Fruit fly (Drosophila melanogaster): ENCODE data around the gene Send2.

- TF ChIP-seq pan (optimal IDR thresholded peaks at IDR 0.05) (no peak), EcR (GFP tag; optimal IDR thresholded peaks at IDR 0.05) (no peak), Dll (optimal IDR thresholded peaks at IDR 0.05) (no peak), psq (optimal IDR thresholded peaks at IDR 0.05) (no peak), usp (GFP tag; optimal IDR thresholded peaks at IDR 0.05) (no peak), CG8478 (optimal IDR thresholded peaks at IDR 0.05) (no peak)
These were observed 25.8 kb upstream of the Send2 start for dm6 chr2L:14372254-14372717.
